Fruit fly (Drosophila melanogaster): ENCODE results near the gene Fdx2.

Gene Fdx2

DNA sequence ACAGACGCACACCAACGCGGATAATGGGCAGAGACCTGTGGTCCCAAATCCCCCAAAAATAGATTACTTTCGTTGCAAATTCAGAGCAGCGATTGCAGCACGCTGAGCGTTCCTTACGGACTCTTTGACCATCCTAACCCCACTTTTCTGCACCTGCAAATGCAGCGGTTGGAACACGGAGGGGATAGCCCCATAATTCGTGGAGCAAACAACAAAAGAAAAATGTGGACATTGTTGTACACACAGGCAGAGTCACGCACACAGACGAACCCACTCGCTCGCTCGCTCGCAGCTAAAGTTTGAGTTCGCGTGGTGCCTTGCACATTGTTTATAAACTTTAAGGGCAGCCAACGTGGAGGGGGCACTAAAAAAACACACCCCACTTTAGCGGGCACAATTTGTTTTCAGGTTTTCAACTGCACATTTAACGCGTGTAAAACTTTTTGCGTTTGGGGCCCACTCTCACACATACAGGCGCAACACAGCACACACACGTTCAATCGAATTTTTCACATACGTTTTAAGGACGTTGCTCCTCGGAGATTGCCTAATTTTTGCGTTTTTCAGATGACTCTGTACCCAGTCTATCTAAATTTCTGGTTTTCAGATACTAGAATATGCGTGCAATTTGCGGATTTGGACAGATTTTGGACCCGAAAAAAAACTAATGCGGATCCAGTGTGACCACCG is 38.5 kb upstream of the Fdx2 start (continued):
- peak; percentile 46 for TF ChIP-seq CG4617 (GFP tag; optimal IDR thresholded peaks at IDR 0.05; ENCODE audit: borderline replicate concordance)
- no peak for TF ChIP-seq CHES-1-like (GFP tag; optimal IDR thresholded peaks at IDR 0.05)
- peak; percentile 57; the same call in 1 of the 2 replicates for TF ChIP-seq CG32767 (GFP tag; IDR thresholded peaks at IDR 0.05)
- TF ChIP-seq chm (GFP tag; IDR thresholded peaks at IDR 0.05): peak; percentile 13; the same call in 1 of the 2 replicates
- TF ChIP-seq pan (optimal IDR thresholded peaks at IDR 0.05): no peak
- peak in 1 of 2 experiments; percentile 25 for TF ChIP-seq pan (GFP tag; optimal IDR thresholded peaks at IDR 0.05 in 1 of 2, IDR thresholded peaks at IDR 0.05 in 1 of 2)
- TF ChIP-seq so (GFP tag; IDR thresholded peaks at IDR 0.05): 0 out of 3 replicates have a peak, but pooled peaks have one; percentile 12
- TF ChIP-seq bigmax (GFP tag; optimal IDR thresholded peaks at IDR 0.05): peak; percentile 91
- TF ChIP-seq CG4707 (GFP tag; optimal IDR thresholded peaks at IDR 0.05): no peak
- no peak for TF ChIP-seq Hey (tag; optimal IDR thresholded peaks at IDR 0.05)
- no peak for TF ChIP-seq CG4360 (GFP tag; IDR thresholded peaks at IDR 0.05)
- no peak for TF ChIP-seq dati (GFP tag; IDR thresholded peaks at IDR 0.05)
- TF ChIP-seq Dfd (GFP tag; optimal IDR thresholded peaks at IDR 0.05): no peak
- TF ChIP-seq tap (tag; optimal IDR thresholded peaks at IDR 0.05): no peak
- TF ChIP-seq Xrp1 (GFP tag; IDR thresholded peaks at IDR 0.05): no peak
- peak in 1 of 2 experiments; percentile 54 for TF ChIP-seq Hr78 (GFP tag; optimal IDR thresholded peaks at IDR 0.05)
- no peak for TF ChIP-seq lbe (GFP tag; optimal IDR thresholded peaks at IDR 0.05)
- TF ChIP-seq MBD-R2 (GFP tag; IDR thresholded peaks at IDR 0.05): peak; percentile 26
- TF ChIP-seq Doc2 (GFP tag; IDR thresholded peaks at IDR 0.05): no peak
- TF ChIP-seq chinmo (GFP tag; IDR thresholded peaks at IDR 0.05; ENCODE audit: partially characterized antibody): peak; percentile 86; the same call in 1 of the 4 replicates
- TF ChIP-seq CG7928 (GFP tag; optimal IDR thresholded peaks at IDR 0.05): no peak
- no peak for TF ChIP-seq CG12659 (GFP tag; optimal IDR thresholded peaks at IDR 0.05)
- TF ChIP-seq CG10321 (GFP tag; IDR thresholded peaks at IDR 0.05): no peak
- TF ChIP-seq ken (GFP tag; IDR thresholded peaks at IDR 0.05): no peak
- TF ChIP-seq CG2116 (GFP tag; optimal IDR thresholded peaks at IDR 0.05): no peak
- TF ChIP-seq sna (GFP tag; IDR thresholded peaks at IDR 0.05; ENCODE audit: partially characterized antibody): 0 out of 2 replicates have a peak, but pooled peaks have one; percentile 18
- 0 out of 2 replicates have a peak, but pooled peaks have one; percentile 17 for TF ChIP-seq ttk (GFP tag; IDR thresholded peaks at IDR 0.05)
- TF ChIP-seq mld (GFP tag; IDR thresholded peaks at IDR 0.05; ENCODE audit: partially characterized antibody): 0 out of 3 replicates have a peak, but pooled peaks have one; percentile 58
- TF ChIP-seq lilli (GFP tag; optimal IDR thresholded peaks at IDR 0.05): no peak
- TF ChIP-seq CG6791 (GFP tag; IDR thresholded peaks at IDR 0.05; ENCODE audit: partially characterized antibody): no peak

DNA sequence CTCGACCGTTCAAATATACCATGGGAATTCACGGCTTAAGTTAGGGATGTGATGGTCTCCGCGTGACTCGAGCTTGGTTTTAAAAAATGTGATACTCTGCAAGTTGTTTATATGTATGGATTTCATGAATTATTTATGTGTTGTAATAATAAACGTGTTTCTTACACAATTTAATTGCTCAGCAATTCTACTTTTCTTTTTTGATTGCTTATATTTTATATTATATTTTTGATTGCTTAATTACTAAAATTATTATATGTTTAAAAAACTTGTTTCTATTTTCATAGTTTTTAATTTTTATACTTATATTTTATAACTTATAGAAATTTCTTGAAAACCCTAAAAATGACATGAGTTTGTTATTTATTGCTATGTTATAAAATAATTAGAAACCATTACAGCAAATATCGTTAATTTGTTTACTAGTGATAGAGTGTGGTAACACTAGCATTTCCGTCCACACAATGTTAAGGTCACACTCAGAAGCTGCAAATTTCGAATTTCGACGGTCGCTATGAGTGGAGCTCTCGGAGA is 37.9 kb upstream of the Fdx2 start, which contains the start of the genes ago and CG1265:
Gene ago, minus strand, starts transcription at position 6 of the 534 bp plus-strand sequence.
Gene CG1265, plus strand, starts transcription at position 476 of the 534 bp plus-strand sequence.
- TF ChIP-seq CG30403 (GFP tag; optimal IDR thresholded peaks at IDR 0.05): peak; percentile 64
- TF ChIP-seq Drgx (GFP tag; IDR thresholded peaks at IDR 0.05): peak; percentile 25; the same call in 1 of the 2 replicates
- TF ChIP-seq Ssrp (tag; optimal IDR thresholded peaks at IDR 0.05): peak; percentile 48
- peak; percentile 49 for TF ChIP-seq CG15696 (tag; optimal IDR thresholded peaks at IDR 0.05)
- peak; percentile 33 for TF ChIP-seq mirr (GFP tag; optimal IDR thresholded peaks at IDR 0.05)
- TF ChIP-seq Med (GFP tag): peak; percentile 74
- TF ChIP-seq CG5180 (GFP tag; optimal IDR thresholded peaks at IDR 0.05): peak; percentile 2
- TF ChIP-seq CG10366 (GFP tag; IDR thresholded peaks at IDR 0.05): peak; percentile 9; the same call in 1 of the 2 replicates
- TF ChIP-seq dmrt11E (tag; optimal IDR thresholded peaks at IDR 0.05): peak; percentile 23
- peak; percentile 5 for TF ChIP-seq Nf-YB (GFP tag; optimal IDR thresholded peaks at IDR 0.05)
- peak; percentile 11 for TF ChIP-seq twi (tag; optimal IDR thresholded peaks at IDR 0.05)
- TF ChIP-seq caup (GFP tag; optimal IDR thresholded peaks at IDR 0.05; ENCODE audit: severe bottlenecking): peak; percentile 10
- peak in 1 of 2 experiments; percentile 30 for TF ChIP-seq insv (GFP tag; optimal IDR thresholded peaks at IDR 0.05)
- TF ChIP-seq chm (GFP tag; IDR thresholded peaks at IDR 0.05): no peak
- TF ChIP-seq CG6654 (GFP tag; optimal IDR thresholded peaks at IDR 0.05): no peak
- TF ChIP-seq gem (tag; optimal IDR thresholded peaks at IDR 0.05): peak; percentile 74
- peak; percentile 54 for TF ChIP-seq CG12104 (GFP tag; optimal IDR thresholded peaks at IDR 0.05)
- TF ChIP-seq esg (GFP tag; conservative IDR thresholded peaks at IDR 0.05): 0 out of 2 replicates have a peak, but pooled peaks have one; percentile 7
- peak; percentile 40 for TF ChIP-seq CG13296 (GFP tag; optimal IDR thresholded peaks at IDR 0.05)
- peak; percentile 23 for TF ChIP-seq CG7556 (GFP tag; optimal IDR thresholded peaks at IDR 0.05)
